Fruit fly (Drosophila melanogaster): ENCODE results near the gene CG31457.

CG31457 gene

DNA sequence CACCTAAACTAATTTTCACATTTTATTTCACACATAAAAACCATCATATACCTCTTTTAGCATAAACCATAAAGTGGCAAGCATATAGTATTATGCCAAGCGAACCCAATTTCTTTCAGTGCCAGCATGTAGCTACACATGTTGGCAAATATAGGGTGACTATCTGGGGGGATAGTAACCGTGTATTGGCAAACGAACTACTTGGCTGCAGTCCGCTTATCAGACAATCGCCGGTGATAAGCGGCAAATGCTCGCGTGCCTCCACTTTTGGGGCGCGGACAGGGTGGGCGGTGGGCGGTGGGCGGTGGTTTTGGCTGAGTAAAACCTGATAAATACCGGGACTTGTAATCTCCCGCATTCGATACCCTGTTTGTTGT lies 11.8 kb upstream of the CG31457 start (continued):
- TF ChIP-seq crol (GFP tag; IDR thresholded peaks at IDR 0.05) (peak; percentile 76), CG9727 (GFP tag; optimal IDR thresholded peaks at IDR 0.05) (peak; percentile 21), dm (GFP tag; optimal IDR thresholded peaks at IDR 0.05) (no peak), dmrt11E (tag; optimal IDR thresholded peaks at IDR 0.05) (no peak), CG4328 (GFP tag; optimal IDR thresholded peaks at IDR 0.05) (no peak), row (GFP tag; IDR thresholded peaks at IDR 0.05) (peak; percentile 50; the same call in 2 of the 3 replicates), Dbx (GFP tag; IDR thresholded peaks at IDR 0.05) (0 out of 3 replicates have a peak, but pooled peaks have one; percentile 23), ranshi (GFP tag; IDR thresholded peaks at IDR 0.05) (peak; percentile 37; the same call in 1 of the 2 replicates), ind (GFP tag; optimal IDR thresholded peaks at IDR 0.05) (peak; percentile 6), CG14441 (GFP tag; IDR thresholded peaks at IDR 0.05) (peak; percentile 58), CG11504 (tag; optimal IDR thresholded peaks at IDR 0.05) (peak; percentile 54), CG1602 (GFP tag; optimal IDR thresholded peaks at IDR 0.05) (no peak), CG31365 (tag; optimal IDR thresholded peaks at IDR 0.05) (no peak), Fer2 (tag; optimal IDR thresholded peaks at IDR 0.05) (no peak), Oaz (GFP tag; IDR thresholded peaks at IDR 0.05) (no peak), CG5180 (GFP tag; optimal IDR thresholded peaks at IDR 0.05) (no peak), grn (GFP tag; optimal IDR thresholded peaks at IDR 0.05) (peak; percentile 53), crc (GFP tag; optimal IDR thresholded peaks at IDR 0.05) (no peak), CG8290 (GFP tag; optimal IDR thresholded peaks at IDR 0.05) (no peak), CG8290 (tag; optimal IDR thresholded peaks at IDR 0.05) (peak in 1 of 2 experiments; percentile 31), prd (optimal IDR thresholded peaks at IDR 0.05) (no peak), prd (GFP tag; IDR thresholded peaks at IDR 0.05) (0 out of 3 replicates have a peak, but pooled peaks have one; percentile 19), Meics (GFP tag; optimal IDR thresholded peaks at IDR 0.05) (peak; percentile 26), Dref (GFP tag; IDR thresholded peaks at IDR 0.05) (no peak), twi (tag; optimal IDR thresholded peaks at IDR 0.05) (no peak), CG9609 (GFP tag; optimal IDR thresholded peaks at IDR 0.05) (no peak), Sox102F (GFP tag; optimal IDR thresholded peaks at IDR 0.05) (no peak), wor (GFP tag; IDR thresholded peaks at IDR 0.05) (no peak), Taf1 (GFP tag; IDR thresholded peaks at IDR 0.05) (no peak; the same call in 1 of the 2 replicates), CG2889 (GFP tag; IDR thresholded peaks at IDR 0.05) (no peak), CG30403 (GFP tag; optimal IDR thresholded peaks at IDR 0.05) (peak; percentile 10), caup (GFP tag; optimal IDR thresholded peaks at IDR 0.05; ENCODE audit: severe bottlenecking) (no peak), GATAe (GFP tag; conservative IDR thresholded peaks at IDR 0.05) (peak; percentile 82), NC2α (GFP tag; optimal IDR thresholded peaks at IDR 0.05) (no peak)

DNA sequence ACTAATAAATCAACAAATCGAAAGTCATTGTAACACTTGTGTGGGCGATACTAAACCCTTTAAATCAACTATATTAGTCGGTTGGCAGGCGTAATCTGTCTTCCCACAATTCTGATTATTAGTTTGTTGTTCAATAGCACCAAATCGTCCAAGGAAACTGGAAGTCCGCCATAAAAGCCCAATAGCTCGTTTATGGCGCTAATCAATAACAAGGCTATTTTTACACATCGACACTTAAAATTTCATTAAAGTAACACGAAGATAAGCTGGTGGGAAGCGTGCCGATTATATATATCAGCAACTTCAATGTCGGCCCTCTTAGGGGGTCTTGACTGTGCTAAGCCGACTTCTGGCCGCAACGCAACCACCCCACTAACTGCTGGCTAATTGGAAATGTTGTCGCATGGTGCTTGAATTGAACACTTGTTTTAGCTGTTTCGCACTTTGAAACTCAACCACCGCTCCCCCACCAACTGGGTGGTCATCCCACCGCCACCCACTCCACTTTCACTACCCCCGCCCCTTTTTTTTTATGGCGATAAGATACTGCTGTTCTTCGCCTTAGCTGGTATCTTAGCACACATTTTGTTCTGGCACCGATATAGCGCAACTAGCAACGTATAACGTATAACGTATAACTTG lies 11.3 kb upstream of the CG31457 start:
- TF ChIP-seq ftz-f1 (GFP tag; optimal IDR thresholded peaks at IDR 0.05) (no peak), CG15514 (GFP tag; optimal IDR thresholded peaks at IDR 0.05) (peak; percentile 25), Eip74EF (GFP tag; optimal IDR thresholded peaks at IDR 0.05) (peak in 1 of 2 experiments; percentile 30), caup (GFP tag; optimal IDR thresholded peaks at IDR 0.05; ENCODE audit: severe bottlenecking) (peak; percentile 1), MESR4 (GFP tag; optimal IDR thresholded peaks at IDR 0.05) (no peak), grn (GFP tag; optimal IDR thresholded peaks at IDR 0.05) (no peak), CG30403 (GFP tag; optimal IDR thresholded peaks at IDR 0.05) (no peak), NC2β (GFP tag; optimal IDR thresholded peaks at IDR 0.05) (no peak), CG15601 (tag; optimal IDR thresholded peaks at IDR 0.05) (no peak), CG17361 (GFP tag; IDR thresholded peaks at IDR 0.05) (no peak), CG15269 (tag; optimal IDR thresholded peaks at IDR 0.05) (peak; percentile 42), Neu2 (GFP tag; optimal IDR thresholded peaks at IDR 0.05; ENCODE audit: borderline replicate concordance) (no peak), CG6765 (GFP tag; optimal IDR thresholded peaks at IDR 0.05) (no peak), CG7357 (GFP tag; IDR thresholded peaks at IDR 0.05) (no peak), pita (GFP tag; optimal IDR thresholded peaks at IDR 0.05) (no peak), crp (GFP tag; optimal IDR thresholded peaks at IDR 0.05) (no peak), CG8944 (GFP tag; optimal IDR thresholded peaks at IDR 0.05) (no peak), HHEX (GFP tag; optimal IDR thresholded peaks at IDR 0.05) (peak; percentile 17), Med (GFP tag) (peak; percentile 24), pzg (GFP tag; optimal IDR thresholded peaks at IDR 0.05) (no peak)
